Fruit fly (Drosophila melanogaster): ENCODE results near the gene grp.

The grp gene

dm6 chr2L:16719643-16720515 lies 40.0 kb downstream of the grp start, which contains the start of gene Cyt-c-p (continued):
- peak; percentile 27 for TF ChIP-seq CG8089 (GFP tag; optimal IDR thresholded peaks at IDR 0.05)
- peak; percentile 50 for TF ChIP-seq Dad (GFP tag; optimal IDR thresholded peaks at IDR 0.05)
- peak; percentile 70; the same call in 3 of the 4 replicates for TF ChIP-seq Dll (GFP tag; IDR thresholded peaks at IDR 0.05; ENCODE audit: partially characterized antibody)
- peak; percentile 23 for TF ChIP-seq nau (GFP tag; optimal IDR thresholded peaks at IDR 0.05)
- TF ChIP-seq Stat92E (GFP tag; optimal IDR thresholded peaks at IDR 0.05), result peak in 1 of 3 experiments; percentile 17
- TF ChIP-seq CG10366 (GFP tag; IDR thresholded peaks at IDR 0.05), result no peak
- TF ChIP-seq CG13894 (tag; optimal IDR thresholded peaks at IDR 0.05), result peak; percentile 75
- TF ChIP-seq CG12659 (GFP tag; optimal IDR thresholded peaks at IDR 0.05), result peak; percentile 81
- peak; percentile 25 for TF ChIP-seq CG18619 (GFP tag; optimal IDR thresholded peaks at IDR 0.05)
- no peak for TF ChIP-seq CG6854 (GFP tag; optimal IDR thresholded peaks at IDR 0.05)
- TF ChIP-seq slbo (GFP tag; IDR thresholded peaks at IDR 0.05), result 0 out of 2 replicates have a peak, but pooled peaks have one; percentile 14
- peak; percentile 1 for TF ChIP-seq ewg (GFP tag; optimal IDR thresholded peaks at IDR 0.05)
- no peak for TF ChIP-seq CG11093 (GFP tag; IDR thresholded peaks at IDR 0.05)
- no peak for TF ChIP-seq ken (GFP tag; IDR thresholded peaks at IDR 0.05)
- peak in 1 of 2 experiments; percentile 16 for TF ChIP-seq Hr51 (GFP tag; optimal IDR thresholded peaks at IDR 0.05)
- peak; percentile 89 for TF ChIP-seq ftz-f1 (GFP tag; optimal IDR thresholded peaks at IDR 0.05)
- TF ChIP-seq Ptx1 (GFP tag; IDR thresholded peaks at IDR 0.05), result no peak
- TF ChIP-seq Blimp-1 (GFP tag; optimal IDR thresholded peaks at IDR 0.05), result peak; percentile 39
- TF ChIP-seq Hr78 (GFP tag; optimal IDR thresholded peaks at IDR 0.05), result no peak
- peak; percentile 98 for TF ChIP-seq CG9797 (GFP tag; optimal IDR thresholded peaks at IDR 0.05)
- peak; percentile 65; the same call in 1 of the 2 replicates for TF ChIP-seq Bgb (GFP tag; IDR thresholded peaks at IDR 0.05; ENCODE audit: partially characterized antibody)
- TF ChIP-seq CG15601 (tag; optimal IDR thresholded peaks at IDR 0.05), result peak; percentile 57
- peak; percentile 39 for TF ChIP-seq CHES-1-like (GFP tag; optimal IDR thresholded peaks at IDR 0.05)
- peak; percentile 29 for TF ChIP-seq CG10543 (GFP tag; optimal IDR thresholded peaks at IDR 0.05)
- TF ChIP-seq lola (GFP tag; optimal IDR thresholded peaks at IDR 0.05), result peak in 1 of 3 experiments; percentile 3
- no peak for TF ChIP-seq C15 (GFP tag; IDR thresholded peaks at IDR 0.05)
- no peak for TF ChIP-seq CG8359 (GFP tag; optimal IDR thresholded peaks at IDR 0.05; ENCODE audit: borderline replicate concordance)
- TF ChIP-seq CG7786 (GFP tag; optimal IDR thresholded peaks at IDR 0.05), result no peak
- TF ChIP-seq gem (tag; optimal IDR thresholded peaks at IDR 0.05), result peak; percentile 20
- TF ChIP-seq pzg (GFP tag; optimal IDR thresholded peaks at IDR 0.05), result peak; percentile 93
- TF ChIP-seq Max (GFP tag; optimal IDR thresholded peaks at IDR 0.05), result peak; percentile 28
- peak; percentile 47; the same call in 1 of the 3 replicates for TF ChIP-seq Doc3 (GFP tag; IDR thresholded peaks at IDR 0.05; ENCODE audit: partially characterized antibody)
- TF ChIP-seq ssp (GFP tag; IDR thresholded peaks at IDR 0.05), result no peak
- TF ChIP-seq CG10654 (GFP tag; optimal IDR thresholded peaks at IDR 0.05), result no peak
- TF ChIP-seq nerfin-1 (tag; optimal IDR thresholded peaks at IDR 0.05), result peak; percentile 19
- no peak for TF ChIP-seq Six4 (GFP tag; optimal IDR thresholded peaks at IDR 0.05)
- TF ChIP-seq Fer3 (tag; optimal IDR thresholded peaks at IDR 0.05), result peak; percentile 44
- peak; percentile 52 for TF ChIP-seq dm (GFP tag; optimal IDR thresholded peaks at IDR 0.05)
- peak; percentile 13 for TF ChIP-seq CG6765 (GFP tag; optimal IDR thresholded peaks at IDR 0.05)
- peak; percentile 16 for TF ChIP-seq tx (GFP tag; optimal IDR thresholded peaks at IDR 0.05)
- TF ChIP-seq Rfx (GFP tag; IDR thresholded peaks at IDR 0.05), result peak; percentile 36; the same call in 1 of the 2 replicates
- TF ChIP-seq al (GFP tag; IDR thresholded peaks at IDR 0.05), result no peak
- TF ChIP-seq CG10209 (GFP tag; optimal IDR thresholded peaks at IDR 0.05), result peak; percentile 33
- TF ChIP-seq vnd (GFP tag; IDR thresholded peaks at IDR 0.05; ENCODE audit: partially characterized antibody), result 0 out of 3 replicates have a peak, but pooled peaks have one; percentile 35
- peak; percentile 44 for TF ChIP-seq exex (tag; optimal IDR thresholded peaks at IDR 0.05)
- TF ChIP-seq eve (GFP tag; optimal IDR thresholded peaks at IDR 0.05), result peak in 1 of 2 experiments; percentile 36
